Worm (Caenorhabditis elegans): ENCODE measurements around the gene srm-6.
"Not testable (repeated sequence)": the region's sequence is repeated elsewhere in the genome, so short reads cannot be mapped to it uniquely, and the experiment has no call there.

Gene srm-6

ce11 chrV:14336655-14337054 lies at the start of gene srm-6:
srm-6 (plus strand) TSS chrV:14336955.
- no peak for TF ChIP-seq B0310.2 (tag; optimal IDR thresholded peaks at IDR 0.05)
- TF ChIP-seq ceh-13 (GFP tag; optimal IDR thresholded peaks at IDR 0.05): no peak
- TF ChIP-seq ets-7 (tag; optimal IDR thresholded peaks at IDR 0.05): no peak
- no peak for TF ChIP-seq tbx-37 (GFP tag; conservative IDR thresholded peaks at IDR 0.05)
- TF ChIP-seq hnd-1 (tag; optimal IDR thresholded peaks at IDR 0.05): no peak

- TF ChIP-seq tra-4 (tag; optimal IDR thresholded peaks at IDR 0.05) (no peak), ama-1 (optimal IDR thresholded peaks at IDR 0.05) (no peak), F13C5.2 (tag; optimal IDR thresholded peaks at IDR 0.05) (no peak), pes-1 (GFP tag; IDR thresholded peaks at IDR 0.05) (no peak), aly-1 (tag; optimal IDR thresholded peaks at IDR 0.05) (no peak), sea-1 (GFP tag; conservative IDR thresholded peaks at IDR 0.05) (no peak), tbx-11 (GFP tag; IDR thresholded peaks at IDR 0.05) (no peak), hnd-1 (tag; optimal IDR thresholded peaks at IDR 0.05) (no peak), scrt-1 (GFP tag; IDR thresholded peaks at IDR 0.05) (no peak), hmbx-1 (tag; optimal IDR thresholded peaks at IDR 0.05) (no peak)
Measured at ce11 chrV:14289363-14289762, 47.4 kb upstream of the srm-6 start, which contains the start of gene F14D7.1. F14D7.1 (minus strand) TSS chrV:14289463.

ce11 chrV:14290636-14291035 lies 46.1 kb upstream of the srm-6 start, which contains the start of gene F14D7.18:
F14D7.18 (minus strand) TSS chrV:14290736.
- no peak for TF ChIP-seq ama-1 (optimal IDR thresholded peaks at IDR 0.05)
- no peak for TF ChIP-seq ceh-36 (tag; optimal IDR thresholded peaks at IDR 0.05)
- no peak for TF ChIP-seq hmg-4 (GFP tag; optimal IDR thresholded peaks at IDR 0.05)
- no peak for TF ChIP-seq flt-1 (GFP tag; IDR thresholded peaks at IDR 0.05)
- no peak for TF ChIP-seq tbx-37 (GFP tag; conservative IDR thresholded peaks at IDR 0.05)
- TF ChIP-seq scrt-1 (GFP tag; IDR thresholded peaks at IDR 0.05): no peak
- no peak for TF ChIP-seq sea-1 (GFP tag; conservative IDR thresholded peaks at IDR 0.05)
- TF ChIP-seq hmbx-1 (tag; optimal IDR thresholded peaks at IDR 0.05): no peak
- TF ChIP-seq F13C5.2 (tag; optimal IDR thresholded peaks at IDR 0.05): no peak
- no peak for TF ChIP-seq hnd-1 (tag; optimal IDR thresholded peaks at IDR 0.05)
- no peak for TF ChIP-seq pes-1 (GFP tag; IDR thresholded peaks at IDR 0.05)
- no peak for TF ChIP-seq ceh-13 (GFP tag; optimal IDR thresholded peaks at IDR 0.05)
- TF ChIP-seq tbx-11 (GFP tag; IDR thresholded peaks at IDR 0.05): no peak

- no peak for TF ChIP-seq tbx-11 (GFP tag; IDR thresholded peaks at IDR 0.05)
- TF ChIP-seq flt-1 (GFP tag; IDR thresholded peaks at IDR 0.05): no peak
- TF ChIP-seq hmg-4 (GFP tag; optimal IDR thresholded peaks at IDR 0.05): no peak
- no peak for TF ChIP-seq scrt-1 (GFP tag; IDR thresholded peaks at IDR 0.05)
Measured at ce11 chrV:14293667-14294194, 43.0 kb upstream of the srm-6 start, which contains the start of gene F14D7.2. F14D7.2 (minus strand) TSS chrV:14293717.

- no peak for TF ChIP-seq sea-1 (GFP tag; conservative IDR thresholded peaks at IDR 0.05)
- TF ChIP-seq tbx-11 (GFP tag; IDR thresholded peaks at IDR 0.05): no peak
- no peak for TF ChIP-seq tra-4 (tag; optimal IDR thresholded peaks at IDR 0.05)
- TF ChIP-seq hmbx-1 (tag; optimal IDR thresholded peaks at IDR 0.05): no peak
- no peak for TF ChIP-seq flt-1 (GFP tag; IDR thresholded peaks at IDR 0.05)
- TF ChIP-seq tbx-37 (GFP tag; conservative IDR thresholded peaks at IDR 0.05): no peak
- TF ChIP-seq ama-1 (optimal IDR thresholded peaks at IDR 0.05): no peak
- TF ChIP-seq aly-1 (tag; optimal IDR thresholded peaks at IDR 0.05): no peak
- TF ChIP-seq scrt-1 (GFP tag; IDR thresholded peaks at IDR 0.05): no peak
- no peak for TF ChIP-seq ets-7 (tag; optimal IDR thresholded peaks at IDR 0.05)
- no peak for TF ChIP-seq pes-1 (GFP tag; IDR thresholded peaks at IDR 0.05)
- no peak for TF ChIP-seq ceh-13 (GFP tag; optimal IDR thresholded peaks at IDR 0.05)
- no peak for TF ChIP-seq hmg-4 (GFP tag; optimal IDR thresholded peaks at IDR 0.05)
- no peak for TF ChIP-seq F13C5.2 (tag; optimal IDR thresholded peaks at IDR 0.05)
- no peak for TF ChIP-seq B0310.2 (tag; optimal IDR thresholded peaks at IDR 0.05)
- TF ChIP-seq ceh-36 (tag; optimal IDR thresholded peaks at IDR 0.05): no peak
- no peak for TF ChIP-seq hnd-1 (tag; optimal IDR thresholded peaks at IDR 0.05)
Measured at ce11 chrV:14294396-14294795, 42.4 kb upstream of the srm-6 start, which contains the start of gene F14D7.9. F14D7.9 (plus strand) TSS chrV:14294696.

- TF ChIP-seq sea-1 (GFP tag; conservative IDR thresholded peaks at IDR 0.05) (no peak), pes-1 (GFP tag; IDR thresholded peaks at IDR 0.05) (no peak), F13C5.2 (tag; optimal IDR thresholded peaks at IDR 0.05) (no peak)
Measured at ce11 chrV:14296499-14296898, 40.3 kb upstream of the srm-6 start, which contains the start of gene F14D7.3. F14D7.3 (plus strand) TSS chrV:14296799.

ce11 chrV:14299569-14300064 lies 37.1 kb upstream of the srm-6 start, which contains the start of the genes spig-3 and F14D7.12:
spig-3 (minus strand) TSS chrV:14299669.
F14D7.12 (plus strand) TSS chrV:14300014.
- TF ChIP-seq ceh-36 (tag; optimal IDR thresholded peaks at IDR 0.05): no peak

- TF ChIP-seq ceh-13 (GFP tag; optimal IDR thresholded peaks at IDR 0.05) (no peak), ama-1 (optimal IDR thresholded peaks at IDR 0.05) (no peak), pes-1 (GFP tag; IDR thresholded peaks at IDR 0.05) (no peak), hmg-4 (GFP tag; optimal IDR thresholded peaks at IDR 0.05) (no peak)
Measured at ce11 chrV:14301076-14301475, 35.7 kb upstream of the srm-6 start, which contains the start of gene F14D7.6. F14D7.6 (plus strand) TSS chrV:14301413.

ce11 chrV:14306771-14307170 lies 30.0 kb upstream of the srm-6 start, which contains the start of gene spig-4:
spig-4 (minus strand) TSS chrV:14306871.
- TF ChIP-seq flt-1 (GFP tag; IDR thresholded peaks at IDR 0.05); hmg-4 (GFP tag; optimal IDR thresholded peaks at IDR 0.05); hmbx-1 (tag; optimal IDR thresholded peaks at IDR 0.05): not testable (repeated sequence)
